Fruit fly (Drosophila melanogaster): ENCODE results near the gene CG18558.

DNA sequence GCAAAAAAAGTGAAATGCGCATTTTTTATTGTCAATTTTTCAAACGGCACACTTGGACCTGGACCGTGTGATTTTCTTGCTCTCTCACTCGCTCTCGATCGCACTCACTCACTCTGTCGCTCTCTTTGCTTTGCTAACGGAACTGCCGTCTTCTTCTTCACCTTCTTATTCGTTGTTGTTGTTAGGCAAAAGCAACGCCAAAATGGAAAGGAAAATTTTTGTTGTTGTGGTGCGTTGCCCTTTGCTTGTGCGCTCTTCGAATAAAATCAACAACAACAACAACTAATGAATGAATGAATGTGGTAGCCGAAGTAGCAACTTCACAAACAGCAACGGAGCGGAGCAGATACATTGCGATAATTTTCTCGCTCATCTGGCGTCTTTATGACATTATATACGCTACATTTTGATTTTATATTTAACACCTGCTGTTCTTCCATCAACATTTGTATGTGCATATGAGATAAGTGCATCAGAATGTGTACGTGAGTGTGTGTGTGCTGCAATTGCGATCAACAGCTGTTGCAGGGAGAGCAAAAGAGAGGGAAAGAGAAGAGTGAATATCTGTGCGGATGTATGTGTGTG lies 44.6 kb upstream of the CG18558 start:
- TF ChIP-seq Hr78 (GFP tag; optimal IDR thresholded peaks at IDR 0.05): no peak
- no peak for TF ChIP-seq CG13894 (tag; optimal IDR thresholded peaks at IDR 0.05)
- TF ChIP-seq Fer2 (tag; optimal IDR thresholded peaks at IDR 0.05): no peak
- TF ChIP-seq CG9437 (GFP tag; optimal IDR thresholded peaks at IDR 0.05): no peak
- no peak for TF ChIP-seq CG11695 (GFP tag; IDR thresholded peaks at IDR 0.05)
- TF ChIP-seq BtbVII (GFP tag; optimal IDR thresholded peaks at IDR 0.05): no peak
- TF ChIP-seq HLH54F (GFP tag; optimal IDR thresholded peaks at IDR 0.05): no peak
- no peak for TF ChIP-seq CG15011 (GFP tag; optimal IDR thresholded peaks at IDR 0.05)
- TF ChIP-seq pan (optimal IDR thresholded peaks at IDR 0.05): no peak
- TF ChIP-seq pan (GFP tag; optimal IDR thresholded peaks at IDR 0.05 in 1 of 2, IDR thresholded peaks at IDR 0.05 in 1 of 2): no peak
- no peak for TF ChIP-seq pb (GFP tag; optimal IDR thresholded peaks at IDR 0.05)
- no peak for TF ChIP-seq CG12744 (GFP tag; optimal IDR thresholded peaks at IDR 0.05)
- TF ChIP-seq Asciz (GFP tag; optimal IDR thresholded peaks at IDR 0.05): no peak
- no peak for TF ChIP-seq CG6854 (GFP tag; optimal IDR thresholded peaks at IDR 0.05)
- TF ChIP-seq twi (tag; optimal IDR thresholded peaks at IDR 0.05): peak; percentile 75
